Worm (Caenorhabditis elegans): ENCODE data around the gene lro-1.

DNA sequence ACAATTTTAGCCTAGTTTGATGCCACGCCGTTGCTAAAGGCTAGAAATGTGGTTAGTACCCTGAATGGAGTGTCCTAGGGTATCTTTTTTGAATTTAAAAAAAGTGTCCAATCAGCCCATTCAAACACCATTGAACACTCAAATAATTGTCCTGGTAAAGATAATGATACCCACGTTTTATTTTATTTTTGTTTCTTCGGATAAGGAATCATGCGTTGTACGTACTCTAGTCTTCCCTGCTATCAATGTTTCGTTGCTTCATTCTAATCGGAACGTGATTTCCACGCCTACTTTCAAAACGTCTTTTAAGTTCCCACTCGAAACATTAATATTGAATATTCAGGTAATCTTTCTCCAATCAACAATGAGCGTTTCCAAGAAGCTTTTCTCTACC is 31.3 kb upstream of the lro-1 start, which contains the start of gene got-2.2:
- TF ChIP-seq zag-1 (tag; optimal IDR thresholded peaks at IDR 0.05) = no peak
- TF ChIP-seq ama-1 (optimal IDR thresholded peaks at IDR 0.05) = no peak
- TF ChIP-seq mdl-1 (tag; optimal IDR thresholded peaks at IDR 0.05) = no peak
- peak; percentile 19 for TF ChIP-seq gmeb-1 (tag; optimal IDR thresholded peaks at IDR 0.05)
- no peak for TF ChIP-seq elt-3 (tag; optimal IDR thresholded peaks at IDR 0.05)
- no peak for TF ChIP-seq ztf-4 (tag; optimal IDR thresholded peaks at IDR 0.05)
- TF ChIP-seq fos-1 (tag; optimal IDR thresholded peaks at IDR 0.05) = peak; percentile 8
